Worm (Caenorhabditis elegans): Measurements from ENCODE around the gene tub-1.

The tub-1 gene

ce11 chrII:8127290-8127689 is 29.5 kb downstream of the tub-1 start (continued):
- TF ChIP-seq saeg-2 (GFP tag; IDR thresholded peaks at IDR 0.05) = no peak
- no peak for TF ChIP-seq aha-1 (tag)
- TF ChIP-seq dmd-6 (GFP tag; IDR thresholded peaks at IDR 0.05) = peak; percentile 72
- TF ChIP-seq mes-2 (tag; optimal IDR thresholded peaks at IDR 0.05; ENCODE audit: poor library complexity, severe bottlenecking) = peak; percentile 54
- TF ChIP-seq madf-5 (GFP tag; IDR thresholded peaks at IDR 0.05) = no peak
- TF ChIP-seq hlh-11 (tag; optimal IDR thresholded peaks at IDR 0.05) = peak; percentile 77
- no peak for TF ChIP-seq nhr-11 (tag; optimal IDR thresholded peaks at IDR 0.05)
- TF ChIP-seq set-16 (GFP tag; IDR thresholded peaks at IDR 0.05) = no peak
- no peak for TF ChIP-seq unc-39 (tag; optimal IDR thresholded peaks at IDR 0.05)
- no peak for TF ChIP-seq pha-4 (GFP tag; IDR thresholded peaks at IDR 0.05)
- no peak for TF ChIP-seq pha-4 (tag; optimal IDR thresholded peaks at IDR 0.05)
- no peak for TF ChIP-seq skn-1 (tag; optimal IDR thresholded peaks at IDR 0.05)
- no peak for TF ChIP-seq Y48G9A.11 (GFP tag; IDR thresholded peaks at IDR 0.05)
- no peak for TF ChIP-seq ceh-20 (GFP tag; IDR thresholded peaks at IDR 0.05)
- no peak for TF ChIP-seq unc-62 (GFP tag; optimal IDR thresholded peaks at IDR 0.05 in 1 of 2)
- TF ChIP-seq unc-62 (tag; optimal IDR thresholded peaks at IDR 0.05) = no peak
- TF ChIP-seq ztf-7 (tag; optimal IDR thresholded peaks at IDR 0.05) = no peak
- no peak for TF ChIP-seq F44E2.7 (GFP tag; IDR thresholded peaks at IDR 0.05)
- no peak for TF ChIP-seq lim-7 (GFP tag; IDR thresholded peaks at IDR 0.05)
- TF ChIP-seq dmd-9 (GFP tag; IDR thresholded peaks at IDR 0.05) = no peak
- TF ChIP-seq nhr-48 (tag; optimal IDR thresholded peaks at IDR 0.05) = no peak
- TF ChIP-seq nhr-76 (tag; optimal IDR thresholded peaks at IDR 0.05) = no peak
- peak; percentile 96 for TF ChIP-seq nhr-28 (tag; optimal IDR thresholded peaks at IDR 0.05)
- no peak for TF ChIP-seq ama-1 (optimal IDR thresholded peaks at IDR 0.05)
- TF ChIP-seq rbr-2 (tag; optimal IDR thresholded peaks at IDR 0.05) = no peak
- no peak for TF ChIP-seq zip-2 (tag; optimal IDR thresholded peaks at IDR 0.05)
- no peak for TF ChIP-seq nhr-237 (tag; optimal IDR thresholded peaks at IDR 0.05)
- peak; percentile 4 for TF ChIP-seq nhr-10 (tag; optimal IDR thresholded peaks at IDR 0.05)
- peak; percentile 50 for TF ChIP-seq dve-1 (tag; optimal IDR thresholded peaks at IDR 0.05; ENCODE audit: insufficient read depth)
- TF ChIP-seq nhr-111 (GFP tag; optimal IDR thresholded peaks at IDR 0.05) = no peak
- TF ChIP-seq snpc-4 (tag; optimal IDR thresholded peaks at IDR 0.05) = no peak
- no peak for TF ChIP-seq lir-3 (tag; optimal IDR thresholded peaks at IDR 0.05)
- no peak for TF ChIP-seq hif-1 (tag; optimal IDR thresholded peaks at IDR 0.05)
- no peak for TF ChIP-seq F26F4.8 (GFP tag; conservative IDR thresholded peaks at IDR 0.05)
- no peak for TF ChIP-seq fos-1 (tag; optimal IDR thresholded peaks at IDR 0.05)
- peak; percentile 3 for TF ChIP-seq hlh-30 (tag; optimal IDR thresholded peaks at IDR 0.05; ENCODE audit: insufficient read depth)
- TF ChIP-seq egl-43 (GFP tag; IDR thresholded peaks at IDR 0.05) = no peak
- no peak for TF ChIP-seq daf-19 (GFP tag; conservative IDR thresholded peaks at IDR 0.05)
- no peak for TF ChIP-seq gei-8 (GFP tag; optimal IDR thresholded peaks at IDR 0.05)
- no peak for TF ChIP-seq lin-13 (GFP tag; optimal IDR thresholded peaks at IDR 0.05)
- TF ChIP-seq lin-1 (GFP tag; IDR thresholded peaks at IDR 0.05) = no peak
- TF ChIP-seq hmg-1.1 (GFP tag; IDR thresholded peaks at IDR 0.05) = no peak
- no peak for TF ChIP-seq lin-29 (GFP tag; IDR thresholded peaks at IDR 0.05)
- peak; percentile 5 for TF ChIP-seq nhr-102 (tag; optimal IDR thresholded peaks at IDR 0.05)
- no peak for TF ChIP-seq ceh-82 (tag; optimal IDR thresholded peaks at IDR 0.05)
- TF ChIP-seq tag-97 (GFP tag; IDR thresholded peaks at IDR 0.05) = no peak
- TF ChIP-seq egl-27 (tag; optimal IDR thresholded peaks at IDR 0.05) = no peak
- TF ChIP-seq Y5F2A.4 (GFP tag; optimal IDR thresholded peaks at IDR 0.05) = no peak
- no peak for TF ChIP-seq ztf-11 (tag; optimal IDR thresholded peaks at IDR 0.05)
- TF ChIP-seq ZK546.5 (tag; optimal IDR thresholded peaks at IDR 0.05) = no peak
- TF ChIP-seq aly-2 (tag; optimal IDR thresholded peaks at IDR 0.05) = no peak
- TF ChIP-seq madf-9 (GFP tag; conservative IDR thresholded peaks at IDR 0.05) = no peak
- TF ChIP-seq ctbp-1 (GFP tag; IDR thresholded peaks at IDR 0.05) = no peak
- peak; percentile 57 for TF ChIP-seq nhr-77 (tag; optimal IDR thresholded peaks at IDR 0.05)

Measured in whole organism, L4 larva.